Worm (Caenorhabditis elegans): ENCODE results near the gene C42D4.18.
A peak's percentile ranks its signal among the peaks of the same experiment; 100 is the strongest.

Gene C42D4.18

ce11 chrIV:7182818-7183217 lies 16.2 kb downstream of the C42D4.18 start:
- TF ChIP-seq zag-1 (tag; optimal IDR thresholded peaks at IDR 0.05) (no peak), nhr-102 (tag; optimal IDR thresholded peaks at IDR 0.05) (peak; percentile 52), lsy-2 (tag; optimal IDR thresholded peaks at IDR 0.05) (no peak), nhr-77 (tag; optimal IDR thresholded peaks at IDR 0.05) (no peak), rbr-2 (tag; optimal IDR thresholded peaks at IDR 0.05) (no peak), ceh-62 (tag; optimal IDR thresholded peaks at IDR 0.05) (no peak), T20F7.1 (GFP tag; optimal IDR thresholded peaks at IDR 0.05) (peak; percentile 40), ceh-44 (GFP tag; IDR thresholded peaks at IDR 0.05) (no peak), daf-16 (GFP tag; optimal IDR thresholded peaks at IDR 0.05) (peak in 1 of 2 experiments; percentile 49), daf-16 (tag; optimal IDR thresholded peaks at IDR 0.05) (peak; percentile 91), nhr-237 (tag; optimal IDR thresholded peaks at IDR 0.05) (no peak), F49E8.2 (tag; optimal IDR thresholded peaks at IDR 0.05; ENCODE audit: borderline replicate concordance) (no peak), dmd-6 (GFP tag; IDR thresholded peaks at IDR 0.05) (peak; percentile 94), dve-1 (tag; optimal IDR thresholded peaks at IDR 0.05; ENCODE audit: insufficient read depth) (peak; percentile 60), pqm-1 (tag; optimal IDR thresholded peaks at IDR 0.05) (no peak), php-3 (GFP tag; IDR thresholded peaks at IDR 0.05) (peak; percentile 54; the same call in 1 of the 2 replicates), tra-1 (GFP tag; IDR thresholded peaks at IDR 0.05) (0 out of 2 replicates have a peak, but pooled peaks have one; percentile 49), D1046.2 (GFP tag; IDR thresholded peaks at IDR 0.05) (no peak), egl-43 (GFP tag; IDR thresholded peaks at IDR 0.05) (no peak), hlh-11 (tag; optimal IDR thresholded peaks at IDR 0.05) (peak; percentile 38), unc-62 (GFP tag; optimal IDR thresholded peaks at IDR 0.05 in 1 of 2) (peak in 1 of 2 experiments; percentile 4), unc-62 (tag; optimal IDR thresholded peaks at IDR 0.05) (no peak), mdl-1 (tag; optimal IDR thresholded peaks at IDR 0.05) (no peak), tag-97 (GFP tag; IDR thresholded peaks at IDR 0.05) (no peak), nhr-48 (tag; optimal IDR thresholded peaks at IDR 0.05) (peak; percentile 54), spr-1 (tag; optimal IDR thresholded peaks at IDR 0.05) (no peak), nhr-28 (tag; optimal IDR thresholded peaks at IDR 0.05) (no peak), F26F4.8 (GFP tag; conservative IDR thresholded peaks at IDR 0.05) (no peak), spr-3 (GFP tag; optimal IDR thresholded peaks at IDR 0.05) (no peak), zfp-3 (GFP tag; conservative IDR thresholded peaks at IDR 0.05) (no peak)

ce11 chrIV:7184597-7184996 lies 18.0 kb downstream of the C42D4.18 start, which contains the start of gene clec-179:
TSS of gene clec-179 (minus strand) at chrIV:7184697.
- TF ChIP-seq daf-12 (tag; optimal IDR thresholded peaks at IDR 0.05), result no peak
- no peak for TF ChIP-seq ZK546.5 (tag; optimal IDR thresholded peaks at IDR 0.05)
- TF ChIP-seq aha-1 (tag), result no peak
- TF ChIP-seq ceh-20 (GFP tag; IDR thresholded peaks at IDR 0.05), result no peak
- TF ChIP-seq dpl-1 (GFP tag; optimal IDR thresholded peaks at IDR 0.05), result no peak
- no peak for TF ChIP-seq nhr-11 (tag; optimal IDR thresholded peaks at IDR 0.05)
- TF ChIP-seq ZK337.2 (GFP tag; IDR thresholded peaks at IDR 0.05), result no peak
- no peak for TF ChIP-seq Y5F2A.4 (GFP tag; optimal IDR thresholded peaks at IDR 0.05)
- TF ChIP-seq egl-27 (tag; optimal IDR thresholded peaks at IDR 0.05), result no peak
- no peak for TF ChIP-seq lsy-2 (tag; optimal IDR thresholded peaks at IDR 0.05)
- no peak for TF ChIP-seq zip-2 (tag; optimal IDR thresholded peaks at IDR 0.05)
- TF ChIP-seq unc-39 (tag; optimal IDR thresholded peaks at IDR 0.05), result no peak
- no peak for TF ChIP-seq ztf-11 (tag; optimal IDR thresholded peaks at IDR 0.05)
- no peak for TF ChIP-seq lim-7 (GFP tag; IDR thresholded peaks at IDR 0.05)

All from whole organism, L4 larva.